Worm (Caenorhabditis elegans) whole organism, L4 larva: ENCODE measurements around the gene add-2.

Source experiments
- aha-1 ChIP-seq: fragments of 150-350 bp; peaks from one replicate; lab custom pipeline; 2014; ENCODE audit warnings: missing biosample characterization, missing genetic modification characterization
- daf-8 ChIP-seq: fragments of 200-800 bp; sonication (Bioruptor generic); IDR thresholded peaks from 2 replicates; pipeline ENCODE4 v1.3.6; 2022; ENCODE audit warnings: missing genetic modification characterization, missing compliant biosample characterization
- hmg-1.1 ChIP-seq: fragments of 200-800 bp; sonication (Bioruptor generic); IDR thresholded peaks from 2 replicates; pipeline ENCODE4 v1.3.6; 2022; ENCODE audit warnings: missing genetic modification reagents, missing genetic modification characterization, missing compliant biosample characterization
- lin-15B ChIP-seq: fragments of 150-350 bp; sonication (generic microtip); optimal IDR thresholded peaks from 3 replicates; lab custom pipeline; 2014; ENCODE audit warnings: missing biosample characterization, missing genetic modification characterization
- madf-5 ChIP-seq, 2 experiments: fragments of 200-800 bp; sonication (Bioruptor generic); IDR thresholded peaks; 2 replicates each; pipeline ENCODE4 v1.3.6; 2022; ENCODE audit warnings: missing compliant biosample characterization in 2 of 2, missing genetic modification characterization in 2 of 2
- nhr-42 ChIP-seq: fragments of 200-800 bp; sonication (Bioruptor generic); IDR thresholded peaks from 2 replicates; pipeline ENCODE4 v1.3.6; 2022; ENCODE audit warnings: missing genetic modification characterization, missing compliant biosample characterization
- nhr-6 ChIP-seq: fragments of 150-350 bp; optimal IDR thresholded peaks from 2 replicates; lab custom pipeline; 2014; ENCODE audit warnings: missing biosample characterization, missing genetic modification characterization
- pha-4 ChIP-seq, 2 experiments: fragments of 150-350 bp in 1 of 2; fragments of 200-800 bp in 1 of 2; sonication (Bioruptor generic) in 1 of 2; IDR thresholded peaks in 1 of 2; optimal IDR thresholded peaks in 1 of 2; 2 replicates each; pipeline versions ENCODE4 v1.3.6 to Lab custom; 2014 to 2022; ENCODE audit warnings: missing genetic modification characterization in 2 of 2, missing genetic modification reagents in 2 of 2, missing biosample characterization in 1 of 2, missing compliant biosample characterization in 1 of 2
- skn-1 ChIP-seq: fragments of 150-350 bp; optimal IDR thresholded peaks from 2 replicates; lab custom pipeline; 2014; ENCODE audit warnings: missing biosample characterization, missing genetic modification characterization
- snpc-4 ChIP-seq: fragments of 150-350 bp; optimal IDR thresholded peaks from 2 replicates; lab custom pipeline; 2014; ENCODE audit warnings: missing biosample characterization, missing genetic modification characterization
- unc-62 ChIP-seq, 3 experiments: fragments of 150-350 bp in 1 of 3; sonication (generic microtip); optimal IDR thresholded peaks in 2 of 3; peaks in 1 of 3; 1 replicate in 1 of 3; 2 replicates in 2 of 3; lab custom pipeline; 2014 to 2017; ENCODE audit warnings: missing biosample characterization in 3 of 3, missing genetic modification characterization in 3 of 3, missing genetic modification reagents in 3 of 3, missing genotype in 1 of 3

ce11 chrV:12033841-12034240 lies 20.6 kb upstream of the add-2 start:
- no peak for TF ChIP-seq madf-5 (GFP tag; IDR thresholded peaks at IDR 0.05; lab: Robert Waterston, UW)
- TF ChIP-seq unc-62 (GFP tag; optimal IDR thresholded peaks at IDR 0.05 in 1 of 2; lab: Kevin White, UChicago) = no peak
- no peak for TF ChIP-seq unc-62 (tag; optimal IDR thresholded peaks at IDR 0.05; lab: Kevin White, UChicago)
- no peak for TF ChIP-seq daf-8 (GFP tag; lab: Robert Waterston, UW)
- peak; percentile 13 for TF ChIP-seq aha-1
- no peak for TF ChIP-seq lin-15B (tag; lab: Kevin White, UChicago)
- no peak for TF ChIP-seq skn-1 (tag; lab: Kevin White, UChicago)
- TF ChIP-seq nhr-6 (tag; lab: Kevin White, UChicago) = no peak
- TF ChIP-seq nhr-42 (GFP tag; lab: Robert Waterston, UW) = no peak
- TF ChIP-seq snpc-4 (tag; lab: Kevin White, UChicago) = no peak
- TF ChIP-seq pha-4 (GFP tag; IDR thresholded peaks at IDR 0.05; lab: Robert Waterston, UW) = no peak
- TF ChIP-seq pha-4 (tag; optimal IDR thresholded peaks at IDR 0.05; lab: Kevin White, UChicago) = no peak
- no peak for TF ChIP-seq hmg-1.1
